Worm (Caenorhabditis elegans) whole organism, L1 larva: ENCODE results near the gene srz-94.

Source experiments
- Y116A8C.19 ChIP-seq: sonication (generic microtip); optimal IDR thresholded peaks from 2 replicates; lab custom pipeline; 2016; ENCODE audit warnings: missing compliant biosample characterization, missing genetic modification characterization, borderline replicate concordance
- aha-1 ChIP-seq: fragments of 150-350 bp; optimal IDR thresholded peaks from 2 replicates; lab custom pipeline; 2014; ENCODE audit warnings: missing biosample characterization, missing genetic modification characterization
- ceh-63 ChIP-seq: fragments of 200-800 bp; sonication (Bioruptor generic); optimal IDR thresholded peaks from 2 replicates; lab custom pipeline; 2018; ENCODE audit warnings: mild to moderate bottlenecking, missing genetic modification characterization, missing compliant biosample characterization
- dsc-1 ChIP-seq: sonication (generic microtip); optimal IDR thresholded peaks from 2 replicates; lab custom pipeline; 2016; ENCODE audit warnings: mild to moderate bottlenecking, missing genetic modification characterization, missing compliant biosample characterization
- elt-2 ChIP-seq: sonication (generic microtip); optimal IDR thresholded peaks from 2 replicates; lab custom pipeline; 2016; ENCODE audit warnings: missing genetic modification characterization, mild to moderate bottlenecking, inconsistent platforms, missing compliant biosample characterization, missing genetic modification reagents
- ets-5 ChIP-seq: fragments of 200-800 bp; sonication (Bioruptor generic); IDR thresholded peaks from 2 replicates; pipeline ENCODE4 v1.3.6; 2022; ENCODE audit warnings: missing genetic modification characterization, missing compliant biosample characterization
- fkh-10 ChIP-seq: sonication (generic microtip); optimal IDR thresholded peaks from 2 replicates; lab custom pipeline; 2017; ENCODE audit warnings: missing biosample characterization, missing genetic modification reagents, missing genetic modification characterization
- fkh-4 ChIP-seq: sonication (generic microtip); optimal IDR thresholded peaks from 2 replicates; lab custom pipeline; 2016; ENCODE audit warnings: missing compliant biosample characterization, missing genetic modification characterization, borderline replicate concordance
- fkh-8 ChIP-seq: sonication (generic microtip); optimal IDR thresholded peaks from 2 replicates; lab custom pipeline; 2016; ENCODE audit warnings: mild to moderate bottlenecking, missing genetic modification characterization, missing compliant biosample characterization
- fos-1 ChIP-seq: fragments of 150-350 bp; optimal IDR thresholded peaks from 2 replicates; lab custom pipeline; 2014; ENCODE audit warnings: missing biosample characterization, missing genetic modification characterization
- grh-1 ChIP-seq: fragments of 200-800 bp; sonication (Bioruptor generic); IDR thresholded peaks from 2 replicates; pipeline ENCODE4 v1.3.6; 2022; ENCODE audit warnings: missing genetic modification reagents, missing genetic modification characterization, missing compliant biosample characterization
- hlh-4 ChIP-seq: sonication (generic microtip); optimal IDR thresholded peaks from 2 replicates; lab custom pipeline; 2016; ENCODE audit warnings: mild to moderate bottlenecking, missing genetic modification characterization, missing compliant biosample characterization
- isw-1 ChIP-seq: fragments of 200-800 bp; sonication (Bioruptor generic); IDR thresholded peaks from 2 replicates; pipeline ENCODE4 v1.3.6; 2022; ENCODE audit warnings: missing genetic modification characterization, missing compliant biosample characterization
- jun-1 ChIP-seq: fragments of 150-350 bp; optimal IDR thresholded peaks from 2 replicates; lab custom pipeline; 2014; ENCODE audit warnings: missing biosample characterization, missing genetic modification reagents, missing genetic modification characterization
- lin-35 ChIP-seq, 2 experiments: fragments of 150-350 bp; optimal IDR thresholded peaks; 2 replicates each; lab custom pipeline; 2014; ENCODE audit warnings: missing biosample characterization in 2 of 2, missing genetic modification characterization in 2 of 2, missing genetic modification reagents in 2 of 2
- mab-9 ChIP-seq: fragments of 200-800 bp; sonication (Bioruptor generic); IDR thresholded peaks from 2 replicates; pipeline ENCODE4 v1.3.6; 2022; ENCODE audit warnings: missing genetic modification reagents, missing genetic modification characterization, missing compliant biosample characterization
- mdl-1 ChIP-seq, 2 experiments: fragments of 150-350 bp; optimal IDR thresholded peaks; 2 replicates each; lab custom pipeline; 2014 to 2017; ENCODE audit warnings: missing biosample characterization in 2 of 2, missing genetic modification characterization in 2 of 2, inconsistent platforms in 1 of 2
- mef-2 ChIP-seq: fragments of 150-350 bp; optimal IDR thresholded peaks from 2 replicates; lab custom pipeline; 2014; ENCODE audit warnings: missing biosample characterization, missing genetic modification characterization
- nhr-11 ChIP-seq: fragments of 150-350 bp; optimal IDR thresholded peaks from 2 replicates; lab custom pipeline; 2014; ENCODE audit warnings: missing biosample characterization, missing genetic modification characterization
- nhr-237 ChIP-seq: fragments of 150-350 bp; optimal IDR thresholded peaks from 2 replicates; lab custom pipeline; 2014; ENCODE audit warnings: missing biosample characterization, missing genetic modification characterization
- nhr-76 ChIP-seq: sonication (generic microtip); optimal IDR thresholded peaks from 2 replicates; lab custom pipeline; 2017; ENCODE audit warnings: missing biosample characterization, missing genetic modification characterization
- nhr-84 ChIP-seq: sonication (generic microtip); optimal IDR thresholded peaks from 2 replicates; lab custom pipeline; 2017; ENCODE audit warnings: missing biosample characterization, missing genetic modification characterization
- nhr-85 ChIP-seq: sonication (generic microtip); peaks from one replicate; lab custom pipeline; 2016; ENCODE audit warnings: missing genetic modification characterization, inconsistent platforms, missing compliant biosample characterization
- nhr-90 ChIP-seq: sonication (generic microtip); optimal IDR thresholded peaks from 2 replicates; lab custom pipeline; 2016; ENCODE audit warnings: mild to moderate bottlenecking, missing genetic modification characterization, missing compliant biosample characterization; ENCODE audit not compliant: poor library complexity
- pqm-1 ChIP-seq: sonication (generic microtip); optimal IDR thresholded peaks from 3 replicates; lab custom pipeline; 2017; ENCODE audit warnings: missing biosample characterization, missing genetic modification characterization
- skn-1 ChIP-seq: fragments of 150-350 bp; optimal IDR thresholded peaks from 2 replicates; lab custom pipeline; 2014; ENCODE audit warnings: missing biosample characterization, missing genetic modification characterization
- snpc-4 ChIP-seq: fragments of 150-350 bp; optimal IDR thresholded peaks from 2 replicates; lab custom pipeline; 2014; ENCODE audit warnings: missing biosample characterization, missing genetic modification characterization
- tlp-1 ChIP-seq: fragments of 150-350 bp; optimal IDR thresholded peaks from 2 replicates; lab custom pipeline; 2014; ENCODE audit warnings: missing biosample characterization, missing genetic modification characterization
- unc-130 ChIP-seq: fragments of 150-350 bp; optimal IDR thresholded peaks from 2 replicates; lab custom pipeline; 2017; ENCODE audit warnings: missing biosample characterization, missing genetic modification characterization, inconsistent platforms
- unc-30 ChIP-seq: sonication (generic microtip); optimal IDR thresholded peaks from 2 replicates; lab custom pipeline; 2017; ENCODE audit warnings: missing biosample characterization, missing genetic modification characterization
- unc-62 ChIP-seq: fragments of 150-350 bp; optimal IDR thresholded peaks from 2 replicates; lab custom pipeline; 2014; ENCODE audit warnings: missing biosample characterization, missing genetic modification reagents, missing genetic modification characterization
- vab-15 ChIP-seq: sonication (generic microtip); optimal IDR thresholded peaks from 2 replicates; lab custom pipeline; 2017; ENCODE audit warnings: missing genotype, mild to moderate bottlenecking, missing genetic modification characterization, missing compliant biosample characterization
- xbp-1 ChIP-seq: sonication (generic microtip); optimal IDR thresholded peaks from 2 replicates; lab custom pipeline; 2016; ENCODE audit warnings: missing genetic modification characterization, missing compliant biosample characterization
- zip-4 ChIP-seq: fragments of 200-800 bp; sonication (Bioruptor generic); optimal IDR thresholded peaks from 2 replicates; lab custom pipeline; 2018; ENCODE audit warnings: mild to moderate bottlenecking, missing genetic modification characterization, moderate library complexity, missing compliant biosample characterization
- ztf-4 ChIP-seq: fragments of 150-350 bp; optimal IDR thresholded peaks from 2 replicates; lab custom pipeline; 2014; ENCODE audit warnings: missing biosample characterization, missing genetic modification characterization

srz-94 gene

DNA sequence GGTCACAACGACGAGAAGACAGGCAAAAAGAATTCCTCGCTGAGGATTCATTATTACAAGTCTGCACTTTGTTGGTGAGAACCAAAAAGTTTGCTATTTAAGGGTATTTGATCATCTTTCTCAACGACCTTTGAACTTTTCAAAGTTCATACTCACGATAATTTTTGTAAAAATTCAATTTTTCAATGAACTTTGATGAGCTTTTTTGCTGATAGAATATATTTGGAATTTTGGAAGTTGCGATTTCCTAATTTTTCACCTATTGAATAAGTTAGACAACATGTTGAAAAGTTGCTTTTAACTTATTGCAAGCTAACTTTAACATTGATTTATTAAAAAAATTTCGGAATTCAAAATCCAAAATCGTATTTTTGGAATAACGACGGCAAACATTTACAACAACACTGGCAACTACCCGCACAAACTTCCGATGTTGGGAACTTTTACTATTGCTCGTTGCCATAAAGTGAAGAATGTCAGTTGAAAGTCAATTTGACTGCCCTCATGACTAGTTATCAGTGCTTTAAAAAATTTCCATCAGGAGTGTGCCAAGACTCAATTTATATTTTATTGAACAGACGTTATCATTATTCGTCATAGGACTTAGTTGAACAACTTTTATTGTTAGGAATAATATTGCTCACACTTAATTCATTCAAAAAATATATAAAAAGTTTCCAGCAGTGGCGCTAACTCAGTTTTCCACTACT is 13.0 kb downstream of the srz-94 start, which contains the start of the genes F49H6.8 and F49H6.5:
F49H6.8 (minus strand) TSS at position 51 of the 710 bp plus-strand sequence.
F49H6.5 (plus strand) TSS at position 629 of the 710 bp plus-strand sequence.
- peak in 1 of 2 experiments; percentile 20 for TF ChIP-seq lin-35 (GFP tag; optimal IDR thresholded peaks at IDR 0.05; lab: Kevin White, UChicago)
- TF ChIP-seq nhr-90 (tag; lab: Kevin White, UChicago), result no peak
- TF ChIP-seq xbp-1 (tag; lab: Kevin White, UChicago), result no peak
- TF ChIP-seq mab-9 (GFP tag; lab: Robert Waterston, UW), result no peak
- TF ChIP-seq Y116A8C.19 (tag; lab: Kevin White, UChicago), result no peak
- TF ChIP-seq elt-2, result peak; percentile 51
- TF ChIP-seq dsc-1 (tag; lab: Kevin White, UChicago), result no peak
- TF ChIP-seq fos-1 (tag; lab: Kevin White, UChicago), result no peak
- TF ChIP-seq nhr-85 (tag; lab: Kevin White, UChicago), result no peak
- TF ChIP-seq hlh-4, result no peak
- no peak for TF ChIP-seq pqm-1 (tag; lab: Kevin White, UChicago)
- peak; percentile 42 for TF ChIP-seq tlp-1 (tag; lab: Kevin White, UChicago)
- no peak for TF ChIP-seq nhr-76 (tag; lab: Kevin White, UChicago)
- TF ChIP-seq fkh-8 (tag; lab: Kevin White, UChicago), result no peak
- no peak for TF ChIP-seq grh-1 (GFP tag; lab: Robert Waterston, UW)
- no peak for TF ChIP-seq nhr-11 (tag; lab: Kevin White, UChicago)
- TF ChIP-seq unc-62 (GFP tag; lab: Kevin White, UChicago), result no peak
- TF ChIP-seq ztf-4, result no peak
- no peak for TF ChIP-seq ets-5
- no peak for TF ChIP-seq fkh-4
- no peak for TF ChIP-seq zip-4 (GFP tag; lab: Kevin White, UChicago)
- no peak for TF ChIP-seq fkh-10
- TF ChIP-seq, all 84 proteins: peak for 3

DNA sequence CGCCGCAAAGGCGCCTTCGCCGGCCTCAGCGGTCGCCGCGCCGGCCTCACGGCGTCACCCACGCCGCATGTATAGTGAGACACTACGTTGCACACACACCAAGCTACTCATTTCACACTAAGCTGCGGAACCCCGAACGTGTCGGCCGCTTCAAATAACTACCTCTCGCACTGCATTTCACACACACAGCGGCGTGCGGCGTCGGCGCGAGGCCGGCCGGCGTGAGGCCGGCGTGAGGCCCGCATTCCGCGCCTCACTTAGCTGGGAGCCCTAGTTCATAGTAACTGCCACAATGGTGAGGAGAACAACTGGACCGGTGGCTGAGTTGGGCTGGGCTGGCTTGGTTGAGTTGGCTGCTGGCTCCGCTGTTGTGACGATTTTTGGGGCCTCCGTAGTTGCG is 13.7 kb downstream of the srz-94 start:
- TF ChIP-seq nhr-85 (tag; lab: Kevin White, UChicago), result peak; percentile 24

DNA sequence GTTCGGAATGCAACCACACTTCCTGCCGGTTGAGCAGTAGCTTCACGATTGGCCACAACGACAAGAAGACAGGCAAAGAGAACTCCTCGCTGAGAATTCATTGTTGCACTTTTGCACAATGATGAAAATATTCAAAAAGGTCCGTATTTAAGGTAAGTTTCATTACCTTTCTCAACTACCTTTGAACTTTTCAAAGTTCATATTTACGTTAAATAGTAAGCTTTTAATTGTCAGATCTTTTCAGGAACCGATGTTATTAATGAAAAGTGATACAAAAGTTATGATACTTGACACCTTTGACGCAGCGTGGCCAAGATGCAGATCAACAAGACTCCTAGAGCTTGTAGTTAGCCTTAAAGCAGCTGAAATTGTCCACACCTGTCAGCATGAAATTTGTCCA is 14.4 kb downstream of the srz-94 start, which contains the start of gene F49H6.12:
F49H6.12 (minus strand) TSS at position 101 of the 400 bp plus-strand sequence.
- no peak for TF ChIP-seq nhr-11 (tag; lab: Kevin White, UChicago)
- no peak for TF ChIP-seq fos-1 (tag; lab: Kevin White, UChicago)
- no peak for TF ChIP-seq skn-1 (tag; lab: Kevin White, UChicago)
- TF ChIP-seq ceh-63 (GFP tag; lab: Kevin White, UChicago), result no peak
- no peak for TF ChIP-seq mef-2 (tag; lab: Kevin White, UChicago)
- no peak for TF ChIP-seq aha-1 (tag; lab: Kevin White, UChicago)
- no peak for TF ChIP-seq nhr-84
- no peak for TF ChIP-seq unc-130
- TF ChIP-seq fkh-10, result no peak
- no peak for TF ChIP-seq xbp-1 (tag; lab: Kevin White, UChicago)
- no peak for TF ChIP-seq snpc-4 (tag; lab: Kevin White, UChicago)
- TF ChIP-seq vab-15 (tag; lab: Kevin White, UChicago), result no peak
- no peak for TF ChIP-seq nhr-237 (tag; lab: Kevin White, UChicago)
- no peak for TF ChIP-seq isw-1 (GFP tag; lab: Robert Waterston, UW)
- TF ChIP-seq, all 84 proteins: peak for 0

DNA sequence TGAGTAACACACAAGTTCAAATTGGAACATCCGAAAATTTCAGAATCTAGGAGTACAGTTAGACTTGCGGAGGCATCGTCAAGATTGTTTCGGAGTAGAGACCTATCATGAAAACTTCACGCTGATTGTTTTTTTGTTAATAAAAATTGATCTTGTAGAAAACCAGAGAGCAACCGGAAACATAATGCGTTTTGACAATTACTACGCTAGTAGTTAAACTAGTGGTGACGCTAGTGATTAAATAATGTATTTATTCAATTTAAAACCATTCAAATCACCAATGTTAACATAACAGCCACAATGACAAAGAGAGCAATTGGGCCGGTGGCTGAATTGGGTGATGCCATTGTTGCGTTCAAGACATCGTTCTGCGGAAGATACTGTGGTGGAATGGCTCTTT is 16.1 kb downstream of the srz-94 start, which contains the start of gene F49H6.17:
F49H6.17 (plus strand) TSS at position 301 of the 400 bp plus-strand sequence.
- TF ChIP-seq jun-1 (tag; lab: Kevin White, UChicago) (no peak), mdl-1 (tag; optimal IDR thresholded peaks at IDR 0.05; lab: Kevin White, UChicago) (no peak), unc-30 (tag; lab: Kevin White, UChicago) (no peak), lin-35 (GFP tag; optimal IDR thresholded peaks at IDR 0.05; lab: Kevin White, UChicago) (no peak), nhr-237 (tag; lab: Kevin White, UChicago) (no peak), fkh-10 (no peak)
